Worm (Caenorhabditis elegans): ENCODE data around the gene sre-50.
"Not testable (repeated sequence)": the region's sequence is repeated elsewhere in the genome, so short reads cannot be mapped to it uniquely, and the experiment has no call there.

The sre-50 gene

ce11 chrII:12302354-12302753 lies 971 bp upstream of the sre-50 start, which contains the start of gene C50E10.1:
Gene C50E10.1 (minus strand): TSS chrII:12302454.
- TF ChIP-seq attf-6 (GFP tag; IDR thresholded peaks at IDR 0.05) (no peak), F57A8.1 (GFP tag; optimal IDR thresholded peaks at IDR 0.05) (no peak)

- TF ChIP-seq pbrm-1 (GFP tag; IDR thresholded peaks at IDR 0.05) (no peak), T07F8.4 (tag; optimal IDR thresholded peaks at IDR 0.05) (no peak), aptf-3 (GFP tag; IDR thresholded peaks at IDR 0.05) (no peak), dpl-1 (GFP tag; optimal IDR thresholded peaks at IDR 0.05) (no peak), hmg-1.2 (GFP tag; IDR thresholded peaks at IDR 0.05) (no peak), ceh-27 (GFP tag; optimal IDR thresholded peaks at IDR 0.05) (no peak), madf-10 (tag; optimal IDR thresholded peaks at IDR 0.05) (no peak), F57C9.4 (tag; optimal IDR thresholded peaks at IDR 0.05) (no peak), fkh-3 (tag; optimal IDR thresholded peaks at IDR 0.05) (no peak)
Measured at ce11 chrII:12309614-12310013, 6.3 kb downstream of the sre-50 start, which contains the start of gene C50E10.2. Gene C50E10.2 (minus strand): TSS chrII:12309714.

ce11 chrII:12311560-12311959 lies 8.2 kb downstream of the sre-50 start, which contains the start of gene sre-51:
Gene sre-51 (plus strand): TSS chrII:12311860.
- TF ChIP-seq madf-3 (GFP tag; IDR thresholded peaks at IDR 0.05) = no peak
- no peak for TF ChIP-seq cebp-1 (GFP tag; IDR thresholded peaks at IDR 0.05)
- TF ChIP-seq cebp-1 (tag; optimal IDR thresholded peaks at IDR 0.05) = no peak
- no peak for TF ChIP-seq snpc-1.1 (tag; optimal IDR thresholded peaks at IDR 0.05; ENCODE audit: insufficient read depth)
- TF ChIP-seq tbx-9 (tag; optimal IDR thresholded peaks at IDR 0.05; ENCODE audit: borderline replicate concordance) = no peak
- TF ChIP-seq F55B11.4 (tag; optimal IDR thresholded peaks at IDR 0.05; ENCODE audit: borderline replicate concordance, insufficient read depth) = no peak
- TF ChIP-seq zim-3 (tag; optimal IDR thresholded peaks at IDR 0.05) = no peak
- no peak for TF ChIP-seq Y79H2A.3 (GFP tag; conservative IDR thresholded peaks at IDR 0.05)
- TF ChIP-seq hrde-1 (tag; optimal IDR thresholded peaks at IDR 0.05; ENCODE audit: borderline replicate concordance) = no peak
- no peak for TF ChIP-seq lir-1 (GFP tag; conservative IDR thresholded peaks at IDR 0.05)
- no peak for TF ChIP-seq snpc-4 (GFP tag; optimal IDR thresholded peaks at IDR 0.05)
- TF ChIP-seq snpc-4 (tag; optimal IDR thresholded peaks at IDR 0.05) = no peak
- TF ChIP-seq hlh-12 (tag; optimal IDR thresholded peaks at IDR 0.05) = no peak
- no peak for TF ChIP-seq K12H6.12 (tag; optimal IDR thresholded peaks at IDR 0.05)
- no peak for TF ChIP-seq nhr-179 (tag; optimal IDR thresholded peaks at IDR 0.05)

ce11 chrII:12318541-12318940 lies 15.2 kb downstream of the sre-50 start, which contains the start of gene sre-49:
Gene sre-49 (plus strand): TSS chrII:12318841.
- not testable (repeated sequence) for TF ChIP-seq Y53F4B.3 (GFP tag; IDR thresholded peaks at IDR 0.05); ceh-100 (GFP tag; IDR thresholded peaks at IDR 0.05); snpc-3.4 (tag; optimal IDR thresholded peaks at IDR 0.05)

ce11 chrII:12323305-12323704 lies 20.0 kb downstream of the sre-50 start, which contains the start of gene sre-53:
Gene sre-53 (minus strand): TSS chrII:12323405.
- TF ChIP-seq egrh-3 (GFP tag; IDR thresholded peaks at IDR 0.05) (no peak), F22D6.2 (tag; optimal IDR thresholded peaks at IDR 0.05) (no peak)

ce11 chrII:12324159-12324558 lies 20.8 kb downstream of the sre-50 start, which contains the start of gene sre-56:
Gene sre-56 (plus strand): TSS chrII:12324459.
- TF ChIP-seq ztf-28 (GFP tag; IDR thresholded peaks at IDR 0.05) (no peak), snpc-4 (GFP tag; optimal IDR thresholded peaks at IDR 0.05) (no peak), snpc-4 (tag; optimal IDR thresholded peaks at IDR 0.05) (peak in 1 of 4 experiments; percentile 60), ztf-25 (GFP tag; IDR thresholded peaks at IDR 0.05) (no peak), hrde-1 (tag; optimal IDR thresholded peaks at IDR 0.05; ENCODE audit: borderline replicate concordance) (no peak)

Measured in whole organism, young adult.